Worm (Caenorhabditis elegans) whole organism, L2 larva: ENCODE data around the gene C03A3.3.
A peak's percentile ranks its signal among the peaks of the same experiment; 100 is the strongest.

ENCODE experiments used
- C34F6.9 ChIP-seq: fragments of 150-350 bp; optimal IDR thresholded peaks from 2 replicates; lab custom pipeline; 2014; ENCODE audit warnings: missing biosample characterization, missing genetic modification characterization
- Y55F3AM.14 ChIP-seq: fragments of 200-800 bp; sonication (Bioruptor generic); optimal IDR thresholded peaks from 2 replicates; lab custom pipeline; 2018; ENCODE audit warnings: mild to moderate bottlenecking, missing genetic modification characterization, missing compliant biosample characterization
- ZK546.5 ChIP-seq: sonication (generic microtip); optimal IDR thresholded peaks from 2 replicates; lab custom pipeline; 2017; ENCODE audit warnings: missing biosample characterization, missing genetic modification characterization
- crh-2 ChIP-seq: sonication (generic microtip); optimal IDR thresholded peaks from 2 replicates; lab custom pipeline; 2017; ENCODE audit warnings: missing biosample characterization, missing genetic modification characterization
- dmd-4 ChIP-seq: sonication (generic microtip); optimal IDR thresholded peaks from 2 replicates; lab custom pipeline; 2017; ENCODE audit warnings: missing biosample characterization, missing genetic modification characterization
- egl-27 ChIP-seq: sonication (generic microtip); optimal IDR thresholded peaks from 3 replicates; lab custom pipeline; 2017; ENCODE audit warnings: missing biosample characterization, missing genetic modification reagents, missing genetic modification characterization
- elt-1 ChIP-seq: fragments of 150-350 bp; optimal IDR thresholded peaks from 2 replicates; lab custom pipeline; 2014; ENCODE audit warnings: missing biosample characterization, missing genetic modification characterization
- lin-39 ChIP-seq: fragments of 150-350 bp; optimal IDR thresholded peaks from 2 replicates; lab custom pipeline; 2014; ENCODE audit warnings: missing biosample characterization, missing genetic modification reagents, missing genetic modification characterization
- lsy-2 ChIP-seq, 2 experiments: fragments of 150-350 bp in 1 of 2; sonication (generic microtip) in 1 of 2; optimal IDR thresholded peaks; 2 replicates each; lab custom pipeline; 2014 to 2017; ENCODE audit warnings: missing biosample characterization in 2 of 2, missing genetic modification characterization in 2 of 2
- nhr-21 ChIP-seq: fragments of 150-350 bp; optimal IDR thresholded peaks from 2 replicates; lab custom pipeline; 2014; ENCODE audit warnings: missing biosample characterization, missing genetic modification characterization
- peb-1 ChIP-seq: fragments of 150-350 bp; optimal IDR thresholded peaks from 2 replicates; lab custom pipeline; 2014; ENCODE audit warnings: missing biosample characterization, missing genetic modification characterization
- sem-4 ChIP-seq: fragments of 150-350 bp; optimal IDR thresholded peaks from 2 replicates; lab custom pipeline; 2014; ENCODE audit warnings: missing biosample characterization, missing genetic modification reagents, missing genetic modification characterization
- skn-1 ChIP-seq: sonication (generic microtip); optimal IDR thresholded peaks from 2 replicates; lab custom pipeline; 2017; ENCODE audit warnings: missing biosample characterization, missing genetic modification characterization
- unc-55 ChIP-seq: fragments of 150-350 bp; sonication (generic microtip); optimal IDR thresholded peaks from 3 replicates; lab custom pipeline; 2014; ENCODE audit warnings: missing biosample characterization, missing genetic modification reagents, missing genetic modification characterization
- ztf-1 ChIP-seq: fragments of 200-800 bp; sonication (Bioruptor generic); conservative IDR thresholded peaks from 2 replicates; pipeline ENCODE4 v1.3.6; 2022; ENCODE audit warnings: missing genetic modification characterization, missing compliant biosample characterization

Gene C03A3.3

ce11 chrX:11226595-11226994, 42.3 kb downstream of the C03A3.3 start, which contains the start of gene C34F6.12:
Gene C34F6.12, minus strand, starts transcription at chrX:11226695.
- TF ChIP-seq C34F6.9 (tag; lab: Kevin White, UChicago) (no peak), sem-4 (tag; lab: Kevin White, UChicago) (no peak), dmd-4 (tag; lab: Kevin White, UChicago) (no peak), skn-1 (tag; lab: Kevin White, UChicago) (no peak), peb-1 (tag; lab: Kevin White, UChicago) (no peak), ZK546.5 (tag; lab: Kevin White, UChicago) (no peak), elt-1 (tag; lab: Kevin White, UChicago) (no peak), egl-27 (tag; lab: Kevin White, UChicago) (no peak), nhr-21 (tag; lab: Kevin White, UChicago) (no peak), lsy-2 (tag; optimal IDR thresholded peaks at IDR 0.05; lab: Kevin White, UChicago) (no peak), Y55F3AM.14 (GFP tag; lab: Kevin White, UChicago) (no peak), ztf-1 (GFP tag; lab: Robert Waterston, UW) (no peak)

ce11 chrX:11222597-11223218, 46.2 kb downstream of the C03A3.3 start, which contains the start of gene C34F6.9:
Gene C34F6.9, minus strand, starts transcription at chrX:11222647.
- peak; percentile 21 for TF ChIP-seq unc-55
- TF ChIP-seq lin-39 (tag; lab: Kevin White, UChicago): no peak
- TF ChIP-seq crh-2 (tag; lab: Kevin White, UChicago): peak; percentile 6
